Fruit fly (Drosophila melanogaster) whole organism, wandering third instar larva: ENCODE measurements around the gene ver.

ENCODE experiments used
- Abd-B ChIP-seq: fragments of >200 bp; optimal IDR thresholded peaks from 2 replicates; lab custom pipeline; 2017; ENCODE audit warnings: missing biosample characterization, missing genetic modification characterization
- CG32264 ChIP-seq: fragments of 200-800 bp; sonication (Bioruptor generic); optimal IDR thresholded peaks from 2 replicates; lab custom pipeline; 2016; ENCODE audit warnings: missing biosample characterization, missing genetic modification characterization
- CG9705 ChIP-seq: fragments of 200-800 bp; sonication (Bioruptor generic); optimal IDR thresholded peaks from 2 replicates; lab custom pipeline; 2018; ENCODE audit warnings: missing biosample characterization, mild to moderate bottlenecking, missing genetic modification characterization
- CrebA ChIP-seq: fragments of 200-800 bp; sonication (Bioruptor generic); optimal IDR thresholded peaks from 2 replicates; lab custom pipeline; 2016; ENCODE audit warnings: missing biosample characterization, mild to moderate bottlenecking, missing genetic modification characterization, borderline replicate concordance
- Dfd ChIP-seq: fragments of >200 bp; optimal IDR thresholded peaks from 2 replicates; lab custom pipeline; 2017; ENCODE audit warnings: missing biosample characterization, missing genetic modification characterization
- Dif ChIP-seq: fragments of 200-275, 200-300 bp; sonication (Bioruptor generic); optimal IDR thresholded peaks from 2 replicates; lab custom pipeline; 2018; ENCODE audit warnings: missing biosample characterization, missing genetic modification characterization; ENCODE audit not compliant: partially characterized antibody
- GATAd ChIP-seq: sonication (Bioruptor generic); optimal IDR thresholded peaks from 2 replicates; lab custom pipeline; 2016; ENCODE audit warnings: missing biosample characterization, missing genetic modification characterization
- HLH106 ChIP-seq: fragments of 200-800 bp; optimal IDR thresholded peaks from 3 replicates; lab custom pipeline; 2019; ENCODE audit warnings: missing biosample characterization, mild to moderate bottlenecking, missing genetic modification characterization, moderate library complexity
- Hnf4 ChIP-seq: fragments of 200-800 bp; sonication (Bioruptor generic); optimal IDR thresholded peaks from 2 replicates; lab custom pipeline; 2016; ENCODE audit warnings: missing biosample characterization, mild to moderate bottlenecking, missing genetic modification characterization
- Hr78 ChIP-seq: fragments of >200 bp; optimal IDR thresholded peaks from 2 replicates; lab custom pipeline; 2017; ENCODE audit warnings: missing biosample characterization, missing genetic modification characterization
- Hr83 ChIP-seq: fragments of 200-300 bp; sonication (Bioruptor generic); optimal IDR thresholded peaks from 2 replicates; lab custom pipeline; 2016; ENCODE audit warnings: missing biosample characterization, mild to moderate bottlenecking, missing genetic modification characterization, moderate library complexity; ENCODE audit not compliant: poor library complexity, severe bottlenecking
- Jra ChIP-seq: sonication (Bioruptor generic); optimal IDR thresholded peaks from 2 replicates; lab custom pipeline; 2016; ENCODE audit warnings: missing biosample characterization, missing genetic modification characterization
- Mio ChIP-seq: sonication (Bioruptor generic); optimal IDR thresholded peaks from 2 replicates; lab custom pipeline; 2016; ENCODE audit warnings: missing biosample characterization, missing genetic modification characterization
- Myc ChIP-seq: fragments of >200 bp; optimal IDR thresholded peaks from 2 replicates; lab custom pipeline; 2017
- N ChIP-seq: fragments of >200 bp; optimal IDR thresholded peaks from 2 replicates; lab custom pipeline; 2018; ENCODE audit warnings: missing biosample characterization, missing external identifiers, missing genetic modification characterization
- OdsH ChIP-seq: fragments of 200-800 bp; sonication (Bioruptor generic); optimal IDR thresholded peaks from 2 replicates; lab custom pipeline; 2016; ENCODE audit warnings: missing biosample characterization, mild to moderate bottlenecking, missing genetic modification characterization
- Rel ChIP-seq, 2 experiments: fragments of 200-800 bp; sonication (Bioruptor generic) in 1 of 2; optimal IDR thresholded peaks; 2 replicates in 1 of 2; 3 replicates in 1 of 2; lab custom pipeline; 2016 to 2019; ENCODE audit warnings: mild to moderate bottlenecking in 2 of 2, missing biosample characterization in 2 of 2, missing genetic modification characterization in 2 of 2, moderate library complexity in 1 of 2
- Sp1 ChIP-seq: fragments of 200-800 bp; sonication (Bioruptor generic); optimal IDR thresholded peaks from 3 replicates; lab custom pipeline; 2019; ENCODE audit warnings: missing biosample characterization, mild to moderate bottlenecking, missing genetic modification characterization, moderate library complexity
- Vsx2 ChIP-seq: fragments of 200-300, 225-300 bp; sonication (Bioruptor generic); optimal IDR thresholded peaks from 2 replicates; lab custom pipeline; 2018; ENCODE audit warnings: missing biosample characterization, missing genetic modification characterization; ENCODE audit not compliant: partially characterized antibody
- br ChIP-seq: fragments of 200-800 bp; sonication (Bioruptor generic); optimal IDR thresholded peaks from 2 replicates; lab custom pipeline; 2016; ENCODE audit warnings: missing biosample characterization, missing genetic modification characterization
- brk ChIP-seq: fragments of 200-800 bp; sonication (Bioruptor generic); optimal IDR thresholded peaks from 2 replicates; lab custom pipeline; 2016; ENCODE audit warnings: missing biosample characterization, mild to moderate bottlenecking, missing genetic modification characterization
- dl ChIP-seq, 2 experiments: fragments of 175-275, 200-275 bp in 1 of 2; fragments of 200-275 bp in 1 of 2; sonication (Bioruptor generic); optimal IDR thresholded peaks; lab custom pipeline; 2018; ENCODE audit warnings: mild to moderate bottlenecking in 2 of 2, missing biosample characterization in 2 of 2, missing genetic modification characterization in 2 of 2, moderate library complexity in 2 of 2; ENCODE audit not compliant: partially characterized antibody in 2 of 2, insufficient read depth in 1 of 2
- dmrt93B ChIP-seq: fragments of 200-800 bp; sonication (Bioruptor generic); optimal IDR thresholded peaks from 2 replicates; lab custom pipeline; 2018; ENCODE audit warnings: missing biosample characterization, mild to moderate bottlenecking, missing genetic modification characterization
- dsf ChIP-seq: sonication (Bioruptor generic); optimal IDR thresholded peaks from 2 replicates; lab custom pipeline; 2016; ENCODE audit warnings: missing biosample characterization, missing genetic modification characterization, borderline replicate concordance
- ey ChIP-seq: fragments of 200-800 bp; sonication (Bioruptor generic); optimal IDR thresholded peaks from 2 replicates; lab custom pipeline; 2016; ENCODE audit warnings: missing biosample characterization, missing genetic modification characterization
- foxo ChIP-seq, 2 experiments: fragments of 200-800 bp; sonication (Bioruptor generic); optimal IDR thresholded peaks; 2 replicates in 1 of 2; 3 replicates in 1 of 2; lab custom pipeline; 2016 to 2017; ENCODE audit warnings: missing biosample characterization in 2 of 2, missing genetic modification characterization in 2 of 2
- fru ChIP-seq: fragments of 200-800 bp; sonication (Bioruptor generic); optimal IDR thresholded peaks from 3 replicates; lab custom pipeline; 2016; ENCODE audit warnings: missing biosample characterization, mild to moderate bottlenecking, missing genetic modification characterization
- h ChIP-seq: fragments of 200-800 bp; sonication (Bioruptor generic); optimal IDR thresholded peaks from 3 replicates; lab custom pipeline; 2016; ENCODE audit warnings: missing biosample characterization, mild to moderate bottlenecking, missing genetic modification characterization
- jim ChIP-seq: fragments of 175-275, 200-325 bp; sonication (Bioruptor generic); optimal IDR thresholded peaks from 2 replicates; lab custom pipeline; 2016; ENCODE audit warnings: missing biosample characterization, mild to moderate bottlenecking, missing genetic modification characterization
- lola ChIP-seq: fragments of >200 bp; optimal IDR thresholded peaks from 2 replicates; lab custom pipeline; 2017; ENCODE audit warnings: missing biosample characterization, missing genetic modification characterization
- pan ChIP-seq: fragments of >200 bp; optimal IDR thresholded peaks from 2 replicates; lab custom pipeline; 2017
- psq ChIP-seq: fragments of 200-800 bp; sonication (Bioruptor generic); optimal IDR thresholded peaks from 3 replicates; lab custom pipeline; 2017; ENCODE audit warnings: missing biosample characterization, mild to moderate bottlenecking, missing genetic modification characterization, moderate library complexity
- rgr ChIP-seq: fragments of 200-800 bp; sonication (Bioruptor generic); optimal IDR thresholded peaks from 3 replicates; lab custom pipeline; 2016; ENCODE audit warnings: missing biosample characterization, mild to moderate bottlenecking, missing genetic modification characterization
- sage ChIP-seq: fragments of 200-800 bp; sonication (Bioruptor generic); optimal IDR thresholded peaks from 2 replicates; lab custom pipeline; 2016; ENCODE audit warnings: missing biosample characterization, mild to moderate bottlenecking, missing genetic modification characterization
- sv ChIP-seq: fragments of 200-800 bp; sonication (Bioruptor generic); optimal IDR thresholded peaks from 3 replicates; lab custom pipeline; 2016; ENCODE audit warnings: missing biosample characterization, missing genetic modification characterization
- tai ChIP-seq: sonication (Bioruptor generic); optimal IDR thresholded peaks from 2 replicates; lab custom pipeline; 2016; ENCODE audit warnings: missing biosample characterization, missing genetic modification characterization
- usp ChIP-seq: fragments of >200 bp; optimal IDR thresholded peaks from 2 replicates; lab custom pipeline; 2017; ENCODE audit warnings: missing biosample characterization, missing genetic modification characterization
- woc ChIP-seq: sonication (Bioruptor generic); optimal IDR thresholded peaks from 2 replicates; lab custom pipeline; 2016; ENCODE audit warnings: missing biosample characterization, mild to moderate bottlenecking, missing genetic modification characterization

The ver gene

dm6 chr3L:12523941-12524340 lies at the start of gene ver, which contains the start of gene Gcn5:
Gene ver (plus strand): TSS chr3L:12523987.
Gene Gcn5 (minus strand): TSS chr3L:12524014.
- peak; percentile 96 for TF ChIP-seq dmrt93B (GFP tag; lab: Kevin White, UChicago)
- peak; percentile 87 for TF ChIP-seq CG32264 (GFP tag; lab: Kevin White, UChicago)
- peak; percentile 99 for TF ChIP-seq h (GFP tag; lab: Kevin White, UChicago)
- no peak for TF ChIP-seq CrebA (GFP tag; lab: Kevin White, UChicago)
- TF ChIP-seq lola (GFP tag; lab: Kevin White, UChicago), result no peak
- TF ChIP-seq Sp1 (GFP tag; lab: Kevin White, UChicago), result peak; percentile 99
- no peak for TF ChIP-seq Vsx2
- peak; percentile 85 for TF ChIP-seq jim (GFP tag; lab: Kevin White, UChicago)
- TF ChIP-seq Rel (GFP tag; optimal IDR thresholded peaks at IDR 0.05; lab: Kevin White, UChicago), result peak; percentile 89
- peak; percentile 92 for TF ChIP-seq Rel (tag; optimal IDR thresholded peaks at IDR 0.05; lab: Kevin White, UChicago)
- peak; percentile 97 for TF ChIP-seq psq
- peak; percentile 99 for TF ChIP-seq rgr (GFP tag; lab: Kevin White, UChicago)
- TF ChIP-seq br (GFP tag; lab: Kevin White, UChicago), result peak; percentile 97
- TF ChIP-seq woc (GFP tag; lab: Kevin White, UChicago), result peak; percentile 91
- peak; percentile 95 for TF ChIP-seq dsf (GFP tag; lab: Kevin White, UChicago)
- TF ChIP-seq dl (GFP tag; optimal IDR thresholded peaks at IDR 0.05; lab: Kevin White, UChicago; ENCODE audit: insufficient read depth in 1 of 2, partially characterized antibody in 2 of 2), result no peak
- peak; percentile 98 for TF ChIP-seq ey (GFP tag; lab: Kevin White, UChicago)
- TF ChIP-seq sv (GFP tag; lab: Kevin White, UChicago), result peak; percentile 85
- no peak for TF ChIP-seq Myc
- TF ChIP-seq HLH106 (tag; lab: Kevin White, UChicago), result peak; percentile 98
- peak; percentile 97 for TF ChIP-seq Jra
- peak; percentile 98 for TF ChIP-seq sage
- peak; percentile 84 for TF ChIP-seq Mio
- no peak for TF ChIP-seq usp
- peak; percentile 97 for TF ChIP-seq CG9705 (GFP tag; lab: Kevin White, UChicago)
- peak; percentile 99 for TF ChIP-seq OdsH (GFP tag; lab: Kevin White, UChicago)
- peak; percentile 98 for TF ChIP-seq Hnf4 (GFP tag; lab: Kevin White, UChicago)
- peak; percentile 91 for TF ChIP-seq GATAd (GFP tag; lab: Kevin White, UChicago)
- peak; percentile 97 for TF ChIP-seq fru
- TF ChIP-seq N, result no peak
- TF ChIP-seq Hr83 (GFP tag; lab: Kevin White, UChicago), result peak; percentile 90
- no peak for TF ChIP-seq Dif (GFP tag; lab: Kevin White, UChicago)
- TF ChIP-seq Dfd (GFP tag; lab: Kevin White, UChicago), result no peak
- no peak for TF ChIP-seq tai (GFP tag; lab: Kevin White, UChicago)
- no peak for TF ChIP-seq Abd-B
- peak; percentile 98 for TF ChIP-seq brk
- TF ChIP-seq Hr78 (GFP tag; lab: Kevin White, UChicago), result no peak
- TF ChIP-seq pan, result no peak
- peak; percentile 89 to 99 for TF ChIP-seq foxo (GFP tag; optimal IDR thresholded peaks at IDR 0.05; lab: Kevin White, UChicago)

- TF ChIP-seq Myc, result no peak
- no peak for TF ChIP-seq woc (GFP tag; lab: Kevin White, UChicago)
- no peak for TF ChIP-seq Hnf4 (GFP tag; lab: Kevin White, UChicago)
- TF ChIP-seq sage, result no peak
- no peak for TF ChIP-seq psq
- TF ChIP-seq dl (GFP tag; optimal IDR thresholded peaks at IDR 0.05; lab: Kevin White, UChicago; ENCODE audit: insufficient read depth in 1 of 2, partially characterized antibody in 2 of 2), result no peak
- TF ChIP-seq CrebA (GFP tag; lab: Kevin White, UChicago), result no peak
- TF ChIP-seq Dif (GFP tag; lab: Kevin White, UChicago), result no peak
- no peak for TF ChIP-seq lola (GFP tag; lab: Kevin White, UChicago)
Measured at dm6 chr3L:12478229-12478628, 45.6 kb upstream of the ver start.
